Worm (Caenorhabditis elegans): ENCODE data around the gene ptr-6.

Gene ptr-6

DNA sequence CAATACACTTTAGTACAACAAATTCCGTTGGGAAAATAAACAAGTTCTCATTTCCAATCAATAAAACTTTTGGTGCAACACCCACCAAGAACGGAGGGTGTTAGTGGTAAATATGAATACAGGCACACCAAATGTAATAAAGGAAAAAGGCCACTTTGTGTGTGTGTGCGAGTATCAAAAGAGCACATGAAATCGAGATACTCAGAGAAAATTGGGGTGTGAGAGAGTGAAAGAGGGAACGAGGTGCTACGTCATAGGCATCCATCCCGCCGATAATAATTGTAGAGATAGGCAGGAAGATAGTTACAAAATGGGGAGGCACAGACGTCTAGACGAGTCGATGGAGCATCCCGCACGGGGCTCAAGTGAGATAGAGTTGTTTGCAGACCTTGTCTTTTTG is 18.9 kb downstream of the ptr-6 start:
- TF ChIP-seq lin-13 (GFP tag; optimal IDR thresholded peaks at IDR 0.05) (no peak), ZK546.5 (tag; optimal IDR thresholded peaks at IDR 0.05) (no peak), lsy-2 (tag; optimal IDR thresholded peaks at IDR 0.05) (no peak), nhr-21 (tag; optimal IDR thresholded peaks at IDR 0.05) (no peak), fos-1 (tag; optimal IDR thresholded peaks at IDR 0.05) (peak; percentile 41), elt-3 (tag; optimal IDR thresholded peaks at IDR 0.05) (no peak), gmeb-1 (tag; optimal IDR thresholded peaks at IDR 0.05) (peak; percentile 28), ztf-1 (GFP tag; conservative IDR thresholded peaks at IDR 0.05) (no peak), blmp-1 (tag; optimal IDR thresholded peaks at IDR 0.05; ENCODE audit: insufficient read depth) (no peak), sma-9 (GFP tag; optimal IDR thresholded peaks at IDR 0.05) (peak; percentile 42), sma-9 (tag; optimal IDR thresholded peaks at IDR 0.05) (no peak), nhr-237 (tag; optimal IDR thresholded peaks at IDR 0.05) (no peak), ztf-4 (tag; optimal IDR thresholded peaks at IDR 0.05) (no peak), elt-1 (tag; optimal IDR thresholded peaks at IDR 0.05) (no peak), crh-2 (tag; optimal IDR thresholded peaks at IDR 0.05) (peak; percentile 39), ztf-11 (tag; optimal IDR thresholded peaks at IDR 0.05) (no peak), mbf-1 (tag; optimal IDR thresholded peaks at IDR 0.05) (no peak), nhr-10 (tag; optimal IDR thresholded peaks at IDR 0.05) (no peak), nhr-12 (tag; optimal IDR thresholded peaks at IDR 0.05) (no peak), lin-39 (tag; optimal IDR thresholded peaks at IDR 0.05) (no peak), nhr-25 (tag; optimal IDR thresholded peaks at IDR 0.05) (no peak), ceh-16 (tag; optimal IDR thresholded peaks at IDR 0.05) (no peak), snpc-4 (tag; optimal IDR thresholded peaks at IDR 0.05) (no peak), lin-11 (tag; optimal IDR thresholded peaks at IDR 0.05) (no peak), F13H6.1 (tag; optimal IDR thresholded peaks at IDR 0.05) (peak; percentile 67), skn-1 (tag; optimal IDR thresholded peaks at IDR 0.05) (no peak), nhr-11 (tag; optimal IDR thresholded peaks at IDR 0.05) (no peak), unc-39 (tag; optimal IDR thresholded peaks at IDR 0.05) (no peak), nhr-6 (tag; optimal IDR thresholded peaks at IDR 0.05) (no peak), nhr-77 (tag; optimal IDR thresholded peaks at IDR 0.05) (no peak), ceh-82 (tag; optimal IDR thresholded peaks at IDR 0.05) (no peak), C34F6.9 (tag; optimal IDR thresholded peaks at IDR 0.05) (peak; percentile 32), alr-1 (tag; optimal IDR thresholded peaks at IDR 0.05) (no peak), zag-1 (tag; optimal IDR thresholded peaks at IDR 0.05) (no peak), mdl-1 (tag; optimal IDR thresholded peaks at IDR 0.05) (no peak), aly-2 (tag; optimal IDR thresholded peaks at IDR 0.05) (no peak), nhr-129 (tag; optimal IDR thresholded peaks at IDR 0.05) (peak; percentile 66), sem-4 (tag; optimal IDR thresholded peaks at IDR 0.05) (no peak), mab-5 (tag; optimal IDR thresholded peaks at IDR 0.05) (no peak), unc-55 (GFP tag; optimal IDR thresholded peaks at IDR 0.05) (peak; percentile 28)

DNA sequence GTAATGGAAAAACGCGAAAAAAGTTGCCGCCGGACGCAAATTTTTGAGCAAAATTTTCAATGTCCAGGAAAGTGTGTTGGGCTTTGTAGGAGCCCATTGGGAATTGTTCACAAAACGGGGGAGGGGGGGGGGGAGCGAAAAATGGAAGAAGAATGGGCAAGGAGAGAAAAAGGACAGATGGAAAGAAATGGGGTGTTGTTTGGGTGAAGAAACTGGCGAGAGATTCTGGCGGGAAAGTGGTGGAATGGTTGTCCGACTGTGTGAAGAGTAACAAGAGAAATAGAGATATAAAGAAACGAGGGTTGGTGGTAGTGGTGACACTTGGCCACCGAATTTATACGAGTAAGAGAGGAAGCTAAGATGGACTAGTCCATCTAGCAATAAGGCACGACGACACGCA is 20.3 kb downstream of the ptr-6 start:
- no peak for TF ChIP-seq nhr-6 (tag; optimal IDR thresholded peaks at IDR 0.05)
- no peak for TF ChIP-seq crh-2 (tag; optimal IDR thresholded peaks at IDR 0.05)
- no peak for TF ChIP-seq nhr-77 (tag; optimal IDR thresholded peaks at IDR 0.05)
- no peak for TF ChIP-seq ceh-82 (tag; optimal IDR thresholded peaks at IDR 0.05)
- TF ChIP-seq mab-5 (tag; optimal IDR thresholded peaks at IDR 0.05), result peak; percentile 24
- TF ChIP-seq unc-62 (GFP tag; optimal IDR thresholded peaks at IDR 0.05), result no peak
- no peak for TF ChIP-seq ceh-16 (tag; optimal IDR thresholded peaks at IDR 0.05)
- no peak for TF ChIP-seq nhr-12 (tag; optimal IDR thresholded peaks at IDR 0.05)
- TF ChIP-seq fos-1 (tag; optimal IDR thresholded peaks at IDR 0.05), result no peak
- TF ChIP-seq ZK546.5 (tag; optimal IDR thresholded peaks at IDR 0.05), result no peak
- TF ChIP-seq egl-27 (tag; optimal IDR thresholded peaks at IDR 0.05), result no peak
- no peak for TF ChIP-seq ztf-11 (tag; optimal IDR thresholded peaks at IDR 0.05)
- peak in 1 of 2 experiments; percentile 17 for TF ChIP-seq lsy-2 (tag; optimal IDR thresholded peaks at IDR 0.05)
- peak; percentile 20 for TF ChIP-seq C34F6.9 (tag; optimal IDR thresholded peaks at IDR 0.05)
- TF ChIP-seq R02D3.7 (tag; optimal IDR thresholded peaks at IDR 0.05), result no peak
- TF ChIP-seq aly-2 (tag; optimal IDR thresholded peaks at IDR 0.05), result no peak
- TF ChIP-seq unc-39 (tag; optimal IDR thresholded peaks at IDR 0.05), result no peak
- no peak for TF ChIP-seq Y55F3AM.14 (GFP tag; optimal IDR thresholded peaks at IDR 0.05)
- TF ChIP-seq sem-4 (tag; optimal IDR thresholded peaks at IDR 0.05), result no peak
- TF ChIP-seq nhr-129 (tag; optimal IDR thresholded peaks at IDR 0.05), result peak; percentile 6
- peak; percentile 39 for TF ChIP-seq unc-55 (GFP tag; optimal IDR thresholded peaks at IDR 0.05)

Data from whole organism, L2 larva.